Worm (Caenorhabditis elegans): ENCODE results near the gene nduv-2.

Gene nduv-2

ce11 chrV:13649730-13650349, 24.5 kb upstream of the nduv-2 start, which contains the start of gene H37A05.4 (continued):
- no peak for TF ChIP-seq egl-27 (tag; optimal IDR thresholded peaks at IDR 0.05)
- TF ChIP-seq lin-38 (GFP tag; IDR thresholded peaks at IDR 0.05), result peak; percentile 50
- TF ChIP-seq F26F4.8 (GFP tag; conservative IDR thresholded peaks at IDR 0.05), result no peak
- no peak for TF ChIP-seq hlh-30 (tag; optimal IDR thresholded peaks at IDR 0.05; ENCODE audit: insufficient read depth)
- TF ChIP-seq F49E8.2 (tag; optimal IDR thresholded peaks at IDR 0.05; ENCODE audit: borderline replicate concordance), result no peak
- TF ChIP-seq nhr-48 (tag; optimal IDR thresholded peaks at IDR 0.05), result peak; percentile 23
- TF ChIP-seq skn-1 (tag; optimal IDR thresholded peaks at IDR 0.05), result no peak
- no peak for TF ChIP-seq zfp-2 (tag; optimal IDR thresholded peaks at IDR 0.05)
- TF ChIP-seq nhr-11 (tag; optimal IDR thresholded peaks at IDR 0.05), result no peak
- 0 out of 2 replicates have a peak, but pooled peaks have one; percentile 22 for TF ChIP-seq lin-1 (GFP tag; IDR thresholded peaks at IDR 0.05)
- no peak for TF ChIP-seq Y75B8A.6 (GFP tag; IDR thresholded peaks at IDR 0.05)
- no peak for TF ChIP-seq ceh-82 (tag; optimal IDR thresholded peaks at IDR 0.05)
- no peak for TF ChIP-seq daf-12 (tag; optimal IDR thresholded peaks at IDR 0.05)
- TF ChIP-seq Y5F2A.4 (GFP tag; optimal IDR thresholded peaks at IDR 0.05), result peak; percentile 39
- no peak for TF ChIP-seq nhr-6 (tag; optimal IDR thresholded peaks at IDR 0.05)
- peak; percentile 47; the same call in 1 of the 2 replicates for TF ChIP-seq hmg-1.1 (GFP tag; IDR thresholded peaks at IDR 0.05)
- peak; percentile 35 for TF ChIP-seq zip-2 (tag; optimal IDR thresholded peaks at IDR 0.05)
- peak; percentile 73 for TF ChIP-seq zfp-3 (GFP tag; conservative IDR thresholded peaks at IDR 0.05)
- TF ChIP-seq egl-43 (GFP tag; IDR thresholded peaks at IDR 0.05), result 0 out of 2 replicates have a peak, but pooled peaks have one; percentile 35
- TF ChIP-seq dpl-1 (GFP tag; optimal IDR thresholded peaks at IDR 0.05), result no peak
- no peak for TF ChIP-seq mdl-1 (tag; optimal IDR thresholded peaks at IDR 0.05)
- TF ChIP-seq mes-2 (tag; optimal IDR thresholded peaks at IDR 0.05; ENCODE audit: poor library complexity, severe bottlenecking), result peak; percentile 38
- TF ChIP-seq nhr-102 (tag; optimal IDR thresholded peaks at IDR 0.05), result peak; percentile 88
- TF ChIP-seq aha-1 (tag), result peak; percentile 70
- no peak for TF ChIP-seq fkh-10 (GFP tag; optimal IDR thresholded peaks at IDR 0.05)
- peak; percentile 84 for TF ChIP-seq gei-8 (GFP tag; optimal IDR thresholded peaks at IDR 0.05)
- no peak for TF ChIP-seq nhr-25 (tag; optimal IDR thresholded peaks at IDR 0.05; ENCODE audit: borderline replicate concordance, insufficient read depth)
- no peak for TF ChIP-seq ZK546.5 (tag; optimal IDR thresholded peaks at IDR 0.05)
- no peak for TF ChIP-seq snpc-1.2 (GFP tag; IDR thresholded peaks at IDR 0.05)
- TF ChIP-seq nhr-111 (GFP tag; optimal IDR thresholded peaks at IDR 0.05), result no peak
- TF ChIP-seq lsy-2 (tag; optimal IDR thresholded peaks at IDR 0.05), result no peak
- no peak for TF ChIP-seq attf-4 (tag; optimal IDR thresholded peaks at IDR 0.05)
- no peak for TF ChIP-seq madf-9 (GFP tag; conservative IDR thresholded peaks at IDR 0.05)
- TF ChIP-seq ces-1 (GFP tag; optimal IDR thresholded peaks at IDR 0.05), result no peak
- peak; percentile 44; the same call in 1 of the 2 replicates for TF ChIP-seq php-3 (GFP tag; IDR thresholded peaks at IDR 0.05)
- TF ChIP-seq lin-39 (tag; optimal IDR thresholded peaks at IDR 0.05), result no peak
- TF ChIP-seq pha-4 (GFP tag; IDR thresholded peaks at IDR 0.05), result peak; percentile 51; the same call in 1 of the 2 replicates
- TF ChIP-seq pha-4 (tag; optimal IDR thresholded peaks at IDR 0.05), result no peak
- TF ChIP-seq F44E2.7 (GFP tag; IDR thresholded peaks at IDR 0.05), result no peak
- peak; percentile 9 for TF ChIP-seq nhr-28 (tag; optimal IDR thresholded peaks at IDR 0.05)
- TF ChIP-seq unc-130 (GFP tag; optimal IDR thresholded peaks at IDR 0.05), result no peak
- peak; percentile 6 for TF ChIP-seq spr-3 (GFP tag; optimal IDR thresholded peaks at IDR 0.05)
- TF ChIP-seq nhr-41 (GFP tag; IDR thresholded peaks at IDR 0.05), result peak; percentile 16; the same call in 1 of the 2 replicates
- no peak for TF ChIP-seq rbr-2 (tag; optimal IDR thresholded peaks at IDR 0.05)
- no peak for TF ChIP-seq lin-13 (GFP tag; optimal IDR thresholded peaks at IDR 0.05)
- peak; percentile 81 for TF ChIP-seq Y105C5A.15 (GFP tag; IDR thresholded peaks at IDR 0.05)
- TF ChIP-seq tra-1 (GFP tag; IDR thresholded peaks at IDR 0.05), result no peak
- TF ChIP-seq fos-1 (tag; optimal IDR thresholded peaks at IDR 0.05), result no peak
- TF ChIP-seq lim-7 (GFP tag; IDR thresholded peaks at IDR 0.05), result no peak
- peak; percentile 29 for TF ChIP-seq dve-1 (tag; optimal IDR thresholded peaks at IDR 0.05; ENCODE audit: insufficient read depth)

Measured in whole organism, L4 larva.